Worm (Caenorhabditis elegans) whole organism, mixed stage, embryonic: ENCODE measurements around the gene Y45F3A.8.

ENCODE experiments used
- M03D4.4 ChIP-seq: sonication (generic microtip); optimal IDR thresholded peaks from 2 replicates; lab custom pipeline; 2017; ENCODE audit warnings: mild to moderate bottlenecking, missing genetic modification characterization, missing compliant biosample characterization
- bed-3 ChIP-seq: fragments of 200-800 bp; sonication (Bioruptor generic); optimal IDR thresholded peaks from 3 replicates; lab custom pipeline; 2018; ENCODE audit warnings: mild to moderate bottlenecking, missing genetic modification characterization, moderate library complexity, missing compliant biosample characterization
- blmp-1 ChIP-seq: fragments of 150-350 bp; optimal IDR thresholded peaks from 2 replicates; lab custom pipeline; 2014; ENCODE audit warnings: missing biosample characterization, missing genetic modification characterization
- ceh-39 ChIP-seq: fragments of 150-350 bp; optimal IDR thresholded peaks from 2 replicates; lab custom pipeline; 2014; ENCODE audit warnings: missing biosample characterization, missing genetic modification characterization
- ceh-43 ChIP-seq: fragments of 200-800 bp; sonication (Bioruptor generic); optimal IDR thresholded peaks from 2 replicates; lab custom pipeline; 2018; ENCODE audit warnings: mild to moderate bottlenecking, missing genetic modification characterization, moderate library complexity, missing compliant biosample characterization
- ceh-83 ChIP-seq: fragments of 200-800 bp; sonication (Bioruptor generic); optimal IDR thresholded peaks from 2 replicates; lab custom pipeline; 2018; ENCODE audit warnings: mild to moderate bottlenecking, missing genetic modification characterization, missing compliant biosample characterization
- ces-1 ChIP-seq: fragments of 150-350 bp; optimal IDR thresholded peaks from 2 replicates; lab custom pipeline; 2014; ENCODE audit warnings: missing biosample characterization, missing genetic modification reagents, missing genetic modification characterization
- cnd-1 ChIP-seq: fragments of 200-800 bp; sonication (Bioruptor generic); optimal IDR thresholded peaks from 2 replicates; lab custom pipeline; 2018; ENCODE audit warnings: mild to moderate bottlenecking, missing genetic modification characterization, missing compliant biosample characterization
- drap-1 ChIP-seq: fragments of 200-800 bp; sonication (Bioruptor generic); optimal IDR thresholded peaks from 3 replicates; lab custom pipeline; 2018; ENCODE audit warnings: mild to moderate bottlenecking, missing genetic modification characterization, missing compliant biosample characterization
- elt-1 ChIP-seq: sonication (generic microtip); optimal IDR thresholded peaks from 2 replicates; lab custom pipeline; 2017; ENCODE audit warnings: missing genetic modification characterization, mild to moderate bottlenecking, missing compliant biosample characterization, antibody characterized with exemption, moderate library complexity, borderline replicate concordance; ENCODE audit not compliant: insufficient read depth
- elt-3 ChIP-seq: fragments of 150-350 bp; optimal IDR thresholded peaks from 2 replicates; lab custom pipeline; 2014; ENCODE audit warnings: missing biosample characterization, missing genetic modification characterization
- ham-2 ChIP-seq: fragments of 200-800 bp; sonication (Bioruptor generic); optimal IDR thresholded peaks from 2 replicates; lab custom pipeline; 2018; ENCODE audit warnings: mild to moderate bottlenecking, missing genetic modification characterization, missing compliant biosample characterization
- hlh-1 ChIP-seq: fragments of 150-350 bp; optimal IDR thresholded peaks from 2 replicates; lab custom pipeline; 2014; ENCODE audit warnings: missing biosample characterization, missing genetic modification reagents, missing genetic modification characterization
- lin-13 ChIP-seq: fragments of 150-350 bp; optimal IDR thresholded peaks from 2 replicates; lab custom pipeline; 2014; ENCODE audit warnings: missing biosample characterization, missing genetic modification characterization
- lin-32 ChIP-seq: fragments of 200-800 bp; sonication (Bioruptor generic); optimal IDR thresholded peaks from 2 replicates; lab custom pipeline; 2018; ENCODE audit warnings: mild to moderate bottlenecking, missing genetic modification characterization, missing compliant biosample characterization
- lsy-2 ChIP-seq: fragments of 150-350 bp; optimal IDR thresholded peaks from 2 replicates; lab custom pipeline; 2014; ENCODE audit warnings: missing biosample characterization, missing genetic modification characterization
- mab-5 ChIP-seq: fragments of 150-350 bp; optimal IDR thresholded peaks from 2 replicates; lab custom pipeline; 2014; ENCODE audit warnings: missing biosample characterization, missing genetic modification characterization
- mep-1 ChIP-seq: fragments of 150-350 bp; optimal IDR thresholded peaks from 2 replicates; lab custom pipeline; 2017; ENCODE audit warnings: missing biosample characterization, missing genetic modification reagents, missing genetic modification characterization, inconsistent platforms
- mls-2 ChIP-seq: sonication (generic microtip); optimal IDR thresholded peaks from 2 replicates; lab custom pipeline; 2016; ENCODE audit warnings: mild to moderate bottlenecking, missing genetic modification characterization, moderate library complexity, missing compliant biosample characterization
- nhr-12 ChIP-seq: fragments of 150-350 bp; optimal IDR thresholded peaks from 2 replicates; lab custom pipeline; 2014; ENCODE audit warnings: missing biosample characterization, missing genetic modification characterization
- nhr-2 ChIP-seq: fragments of 150-350 bp; optimal IDR thresholded peaks from 2 replicates; lab custom pipeline; 2014; ENCODE audit warnings: missing biosample characterization, missing genetic modification characterization
- nhr-237 ChIP-seq: fragments of 150-350 bp; optimal IDR thresholded peaks from 2 replicates; lab custom pipeline; 2014; ENCODE audit warnings: missing biosample characterization, missing genetic modification characterization
- nhr-28 ChIP-seq: fragments of 150-350 bp; optimal IDR thresholded peaks from 2 replicates; lab custom pipeline; 2014; ENCODE audit warnings: missing biosample characterization, missing genetic modification characterization
- nhr-76 ChIP-seq: sonication (generic microtip); optimal IDR thresholded peaks from 2 replicates; lab custom pipeline; 2017; ENCODE audit warnings: missing biosample characterization, missing genetic modification characterization
- pha-4 ChIP-seq: fragments of 150-350 bp; optimal IDR thresholded peaks from 2 replicates; lab custom pipeline; 2018; ENCODE audit warnings: missing biosample characterization, missing genetic modification reagents, missing genetic modification characterization
- sem-2 ChIP-seq: fragments of 200-800 bp; sonication (Bioruptor generic); optimal IDR thresholded peaks from 2 replicates; lab custom pipeline; 2018; ENCODE audit warnings: mild to moderate bottlenecking, missing genetic modification characterization, missing compliant biosample characterization
- snpc-4 ChIP-seq: fragments of 150-350 bp; optimal IDR thresholded peaks from 2 replicates; lab custom pipeline; 2014; ENCODE audit warnings: missing biosample characterization, missing genetic modification characterization
- sptf-1 ChIP-seq: sonication (generic microtip); optimal IDR thresholded peaks from 2 replicates; lab custom pipeline; 2017; ENCODE audit warnings: mild to moderate bottlenecking, missing genetic modification characterization, moderate library complexity, missing compliant biosample characterization
- tbx-8 ChIP-seq: fragments of 200-800 bp; sonication (Bioruptor generic); optimal IDR thresholded peaks from 2 replicates; lab custom pipeline; 2018; ENCODE audit warnings: mild to moderate bottlenecking, missing genetic modification characterization, moderate library complexity, missing compliant biosample characterization
- unc-120 ChIP-seq: sonication (generic microtip); optimal IDR thresholded peaks from 2 replicates; lab custom pipeline; 2017; ENCODE audit warnings: missing genetic modification characterization, missing compliant biosample characterization; ENCODE audit not compliant: poor library complexity, severe bottlenecking
- unc-39 ChIP-seq: fragments of 150-350 bp; optimal IDR thresholded peaks from 2 replicates; lab custom pipeline; 2014; ENCODE audit warnings: missing biosample characterization, missing genetic modification characterization
- unc-62 ChIP-seq: fragments of 150-350 bp; optimal IDR thresholded peaks from 2 replicates; lab custom pipeline; 2014; ENCODE audit warnings: missing biosample characterization, missing genetic modification reagents, missing genetic modification characterization
- zip-8 ChIP-seq: fragments of 150-350 bp; optimal IDR thresholded peaks from 2 replicates; lab custom pipeline; 2014; ENCODE audit warnings: missing biosample characterization, missing genetic modification characterization
- ztf-11 ChIP-seq: fragments of 150-350 bp; optimal IDR thresholded peaks from 2 replicates; lab custom pipeline; 2014; ENCODE audit warnings: missing biosample characterization, missing genetic modification characterization

The Y45F3A.8 gene

DNA sequence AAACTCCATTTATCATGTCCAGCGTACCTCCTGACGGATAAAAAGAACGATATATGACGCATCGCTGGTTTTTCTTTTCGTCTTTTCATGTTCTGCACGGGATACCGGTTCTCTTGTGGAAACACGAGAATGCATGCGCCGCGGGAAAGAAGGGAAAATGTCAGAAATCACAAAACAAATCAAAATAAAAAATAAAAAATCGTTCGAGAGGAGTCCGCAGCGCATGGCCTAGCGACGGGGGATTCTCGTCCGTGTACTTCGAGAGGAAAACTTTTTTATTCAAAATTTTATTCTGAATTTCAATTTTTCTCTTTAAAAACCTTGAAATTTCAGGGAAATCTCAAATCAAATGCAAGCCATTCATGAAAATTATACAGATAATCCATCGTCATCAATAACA is 28.6 kb upstream of the Y45F3A.8 start, which contains the start of the genes lron-10 and hpr-9:
Gene lron-10, minus strand, starts transcription at position 162 of the 400 bp plus-strand sequence.
Gene hpr-9, plus strand, starts transcription at position 344 of the 400 bp plus-strand sequence.
- TF ChIP-seq cnd-1 (tag; lab: Kevin White, UChicago) (no peak), mab-5 (tag; lab: Kevin White, UChicago) (no peak), sptf-1 (no peak), unc-120 (tag; lab: Kevin White, UChicago) (no peak), tbx-8 (GFP tag; lab: Kevin White, UChicago) (no peak), lin-13 (tag; lab: Kevin White, UChicago) (no peak), unc-62 (GFP tag; lab: Kevin White, UChicago) (no peak), blmp-1 (tag; lab: Kevin White, UChicago) (no peak), hlh-1 (tag; lab: Kevin White, UChicago) (no peak), ceh-83 (GFP tag; lab: Kevin White, UChicago) (no peak), snpc-4 (tag; lab: Kevin White, UChicago) (no peak), ham-2 (no peak), elt-1 (tag; lab: Kevin White, UChicago) (no peak), lin-32 (GFP tag; lab: Kevin White, UChicago) (no peak), nhr-237 (tag; lab: Kevin White, UChicago) (no peak), ces-1 (GFP tag; lab: Kevin White, UChicago) (no peak), ceh-43 (GFP tag; lab: Kevin White, UChicago) (no peak), mls-2 (tag; lab: Kevin White, UChicago) (no peak), lsy-2 (no peak)

ce11 chrIII:10615166-10615565 is 22.5 kb upstream of the Y45F3A.8 start, which contains the start of gene mrpl-22:
Gene mrpl-22 (plus strand): TSS chrIII:10615466.
- TF ChIP-seq tbx-8 (GFP tag; lab: Kevin White, UChicago): no peak

DNA sequence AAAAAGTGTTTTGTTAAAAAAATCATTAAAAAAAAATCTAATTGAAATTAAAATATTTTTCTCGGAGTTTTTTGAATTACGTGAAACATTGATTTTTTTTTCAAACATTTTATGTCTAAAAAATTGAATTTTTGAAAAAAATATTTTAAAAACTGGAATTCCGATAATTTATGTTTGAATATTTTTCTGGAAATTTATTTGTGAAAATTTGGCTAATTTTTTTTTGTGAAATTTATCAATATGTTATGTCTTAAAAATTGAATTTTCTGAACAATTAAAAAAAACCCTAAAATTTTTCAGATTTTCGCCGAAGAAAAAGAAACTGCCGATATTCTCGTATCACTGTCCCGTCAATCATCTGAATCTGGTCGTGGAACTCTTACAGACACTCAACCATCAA is 19.7 kb upstream of the Y45F3A.8 start, which contains the start of gene Y39A1A.24:
Gene Y39A1A.24, plus strand, starts transcription at position 301 of the 400 bp plus-strand sequence.
- TF ChIP-seq bed-3 (no peak), elt-1 (tag; lab: Kevin White, UChicago) (no peak), unc-62 (GFP tag; lab: Kevin White, UChicago) (no peak), nhr-237 (tag; lab: Kevin White, UChicago) (no peak), ces-1 (GFP tag; lab: Kevin White, UChicago) (no peak), lin-32 (GFP tag; lab: Kevin White, UChicago) (no peak), nhr-76 (tag; lab: Kevin White, UChicago) (no peak), drap-1 (no peak), elt-3 (tag; lab: Kevin White, UChicago) (no peak), lin-13 (tag; lab: Kevin White, UChicago) (no peak), nhr-2 (tag; lab: Kevin White, UChicago) (no peak)

ce11 chrIII:10608161-10608560 is 15.5 kb upstream of the Y45F3A.8 start:
- TF ChIP-seq ces-1 (GFP tag; lab: Kevin White, UChicago) (no peak), ztf-11 (no peak), ham-2 (no peak), mep-1 (no peak), ceh-43 (GFP tag; lab: Kevin White, UChicago) (no peak), lin-32 (GFP tag; lab: Kevin White, UChicago) (no peak), nhr-76 (tag; lab: Kevin White, UChicago) (no peak), ceh-39 (tag; lab: Kevin White, UChicago) (no peak), elt-1 (tag; lab: Kevin White, UChicago) (no peak), bed-3 (no peak), blmp-1 (tag; lab: Kevin White, UChicago) (no peak), nhr-28 (tag; lab: Kevin White, UChicago) (no peak), M03D4.4 (no peak), tbx-8 (GFP tag; lab: Kevin White, UChicago) (no peak), mab-5 (tag; lab: Kevin White, UChicago) (no peak), unc-39 (no peak), hlh-1 (tag; lab: Kevin White, UChicago) (no peak)
- TF ChIP-seq, all 35 proteins: peak for 0

DNA sequence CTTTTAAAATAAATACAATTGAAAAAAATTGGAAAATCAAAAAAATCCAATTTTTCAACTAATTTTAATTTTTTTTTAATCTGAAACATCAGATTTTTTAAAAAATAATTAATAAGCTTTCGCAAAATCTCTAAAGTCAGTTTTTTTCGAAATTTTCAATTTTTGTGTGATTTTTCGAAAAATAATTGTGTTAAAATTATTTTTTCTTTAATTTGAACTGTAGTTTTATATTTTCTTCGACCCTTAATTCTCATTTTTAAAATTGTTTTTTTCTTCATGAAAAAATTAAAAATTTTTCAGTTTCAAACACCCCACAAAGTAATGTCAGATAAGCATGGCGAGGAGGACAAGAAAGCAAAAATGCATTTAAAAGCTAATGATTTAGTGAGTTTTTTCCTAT is 12.4 kb upstream of the Y45F3A.8 start, which contains the start of gene rabx-5:
Gene rabx-5, plus strand, starts transcription at position 301 of the 400 bp plus-strand sequence.
- no peak for TF ChIP-seq unc-62 (GFP tag; lab: Kevin White, UChicago)
- TF ChIP-seq M03D4.4: no peak
- TF ChIP-seq elt-1 (tag; lab: Kevin White, UChicago): no peak
- TF ChIP-seq hlh-1 (tag; lab: Kevin White, UChicago): no peak
- no peak for TF ChIP-seq sptf-1
- TF ChIP-seq bed-3: no peak
- TF ChIP-seq drap-1: no peak
- no peak for TF ChIP-seq unc-120 (tag; lab: Kevin White, UChicago)
- TF ChIP-seq nhr-12 (tag; lab: Kevin White, UChicago): no peak
- no peak for TF ChIP-seq ham-2
- TF ChIP-seq tbx-8 (GFP tag; lab: Kevin White, UChicago): no peak
- no peak for TF ChIP-seq ceh-43 (GFP tag; lab: Kevin White, UChicago)
- TF ChIP-seq sem-2: no peak
- TF ChIP-seq zip-8 (tag; lab: Kevin White, UChicago): no peak
- no peak for TF ChIP-seq pha-4
